Fruit fly (Drosophila melanogaster): ENCODE results near the gene CG14963.

dm6 chr3L:3194059-3194458 is 21.7 kb upstream of the CG14963 start:
- no peak for TF ChIP-seq CG8478 (optimal IDR thresholded peaks at IDR 0.05)
- TF ChIP-seq CTCF (optimal IDR thresholded peaks at IDR 0.05) = no peak

All from S2 (cell line).